Worm (Caenorhabditis elegans) whole organism, L4 larva: ENCODE data around the gene fce-2.

Experiments used
- nhr-237 ChIP-seq: sonication (generic microtip); optimal IDR thresholded peaks from 2 replicates; lab custom pipeline; 2017; ENCODE audit warnings: missing biosample characterization, missing genetic modification characterization
- nhr-28 ChIP-seq: fragments of 150-350 bp; optimal IDR thresholded peaks from 2 replicates; lab custom pipeline; 2014; ENCODE audit warnings: missing biosample characterization, missing genetic modification characterization
- nhr-76 ChIP-seq: fragments of 150-350 bp; optimal IDR thresholded peaks from 2 replicates; lab custom pipeline; 2014; ENCODE audit warnings: missing biosample characterization, missing genetic modification characterization
- nhr-77 ChIP-seq: fragments of 150-350 bp; optimal IDR thresholded peaks from 2 replicates; lab custom pipeline; 2014; ENCODE audit warnings: missing biosample characterization, missing genetic modification characterization

ce11 chrV:20393773-20394172 is 31.3 kb upstream of the fce-2 start, which contains the start of gene cnc-7:
- TF ChIP-seq nhr-237 (tag; lab: Kevin White, UChicago), result no peak
- no peak for TF ChIP-seq nhr-76
- TF ChIP-seq nhr-28 (tag; lab: Kevin White, UChicago), result no peak
- TF ChIP-seq nhr-77 (tag; lab: Kevin White, UChicago), result no peak
